Worm (Caenorhabditis elegans) whole organism, L2 larva: ENCODE data around the gene K11C4.1.

Experiments used
- C34F6.9 ChIP-seq: fragments of 150-350 bp; optimal IDR thresholded peaks from 2 replicates; lab custom pipeline; 2014; ENCODE audit warnings: missing biosample characterization, missing genetic modification characterization
- F13H6.1 ChIP-seq: sonication (generic microtip); optimal IDR thresholded peaks from 2 replicates; lab custom pipeline; 2016; ENCODE audit warnings: missing genetic modification characterization, missing compliant biosample characterization
- Y55F3AM.14 ChIP-seq: fragments of 200-800 bp; sonication (Bioruptor generic); optimal IDR thresholded peaks from 2 replicates; lab custom pipeline; 2018; ENCODE audit warnings: mild to moderate bottlenecking, missing genetic modification characterization, missing compliant biosample characterization
- ZK546.5 ChIP-seq: sonication (generic microtip); optimal IDR thresholded peaks from 2 replicates; lab custom pipeline; 2017; ENCODE audit warnings: missing biosample characterization, missing genetic modification characterization
- blmp-1 ChIP-seq: sonication (generic microtip); optimal IDR thresholded peaks from 2 replicates; lab custom pipeline; 2017; ENCODE audit warnings: missing genetic modification characterization, mild to moderate bottlenecking, missing compliant biosample characterization, antibody characterized with exemption, moderate library complexity; ENCODE audit not compliant: insufficient read depth
- ceh-16 ChIP-seq: fragments of 150-350 bp; optimal IDR thresholded peaks from 2 replicates; lab custom pipeline; 2014; ENCODE audit warnings: missing biosample characterization, missing genetic modification characterization
- ceh-82 ChIP-seq: fragments of 150-350 bp; optimal IDR thresholded peaks from 2 replicates; lab custom pipeline; 2014; ENCODE audit warnings: missing biosample characterization, missing genetic modification characterization
- crh-2 ChIP-seq: sonication (generic microtip); optimal IDR thresholded peaks from 2 replicates; lab custom pipeline; 2017; ENCODE audit warnings: missing biosample characterization, missing genetic modification characterization
- egl-27 ChIP-seq: sonication (generic microtip); optimal IDR thresholded peaks from 3 replicates; lab custom pipeline; 2017; ENCODE audit warnings: missing biosample characterization, missing genetic modification reagents, missing genetic modification characterization
- elt-3 ChIP-seq: sonication (generic microtip); optimal IDR thresholded peaks from 2 replicates; lab custom pipeline; 2017; ENCODE audit warnings: missing biosample characterization, missing genetic modification characterization
- fos-1 ChIP-seq: fragments of 150-350 bp; optimal IDR thresholded peaks from 2 replicates; lab custom pipeline; 2014; ENCODE audit warnings: missing biosample characterization, missing genetic modification characterization
- gmeb-1 ChIP-seq: fragments of 150-350 bp; optimal IDR thresholded peaks from 2 replicates; lab custom pipeline; 2014; ENCODE audit warnings: missing biosample characterization, missing genetic modification characterization
- lin-39 ChIP-seq: fragments of 150-350 bp; optimal IDR thresholded peaks from 2 replicates; lab custom pipeline; 2014; ENCODE audit warnings: missing biosample characterization, missing genetic modification reagents, missing genetic modification characterization
- lsy-2 ChIP-seq, 2 experiments: fragments of 150-350 bp in 1 of 2; sonication (generic microtip) in 1 of 2; optimal IDR thresholded peaks; 2 replicates each; lab custom pipeline; 2014 to 2017; ENCODE audit warnings: missing biosample characterization in 2 of 2, missing genetic modification characterization in 2 of 2
- mbf-1 ChIP-seq: sonication (generic microtip); optimal IDR thresholded peaks from 2 replicates; lab custom pipeline; 2017; ENCODE audit warnings: missing biosample characterization, missing genetic modification characterization
- nhr-10 ChIP-seq: sonication (generic microtip); optimal IDR thresholded peaks from 2 replicates; lab custom pipeline; 2017; ENCODE audit warnings: missing biosample characterization, missing genetic modification characterization
- nhr-11 ChIP-seq: fragments of 150-350 bp; optimal IDR thresholded peaks from 2 replicates; lab custom pipeline; 2014; ENCODE audit warnings: missing biosample characterization, missing genetic modification characterization
- nhr-12 ChIP-seq: fragments of 150-350 bp; optimal IDR thresholded peaks from 2 replicates; lab custom pipeline; 2014; ENCODE audit warnings: missing biosample characterization, missing genetic modification characterization
- nhr-129 ChIP-seq: fragments of 150-350 bp; optimal IDR thresholded peaks from 2 replicates; lab custom pipeline; 2014; ENCODE audit warnings: missing biosample characterization, missing genetic modification characterization
- nhr-21 ChIP-seq: fragments of 150-350 bp; optimal IDR thresholded peaks from 2 replicates; lab custom pipeline; 2014; ENCODE audit warnings: missing biosample characterization, missing genetic modification characterization
- nhr-23 ChIP-seq: fragments of 150-350 bp; optimal IDR thresholded peaks from 2 replicates; lab custom pipeline; 2014; ENCODE audit warnings: missing biosample characterization, missing genetic modification reagents, missing genetic modification characterization
- nhr-237 ChIP-seq: fragments of 150-350 bp; optimal IDR thresholded peaks from 2 replicates; lab custom pipeline; 2014; ENCODE audit warnings: missing biosample characterization, missing genetic modification characterization
- nhr-25 ChIP-seq: fragments of 150-350 bp; sonication (generic microtip); optimal IDR thresholded peaks from 3 replicates; lab custom pipeline; 2014; ENCODE audit warnings: missing biosample characterization, missing genetic modification characterization
- nhr-77 ChIP-seq: fragments of 150-350 bp; optimal IDR thresholded peaks from 2 replicates; lab custom pipeline; 2014; ENCODE audit warnings: missing biosample characterization, missing genetic modification characterization
- peb-1 ChIP-seq: fragments of 150-350 bp; optimal IDR thresholded peaks from 2 replicates; lab custom pipeline; 2014; ENCODE audit warnings: missing biosample characterization, missing genetic modification characterization
- sem-4 ChIP-seq: fragments of 150-350 bp; optimal IDR thresholded peaks from 2 replicates; lab custom pipeline; 2014; ENCODE audit warnings: missing biosample characterization, missing genetic modification reagents, missing genetic modification characterization
- sma-9 ChIP-seq, 2 experiments: fragments of 150-350 bp in 1 of 2; sonication (generic microtip) in 1 of 2; optimal IDR thresholded peaks; 2 replicates each; lab custom pipeline; 2014 to 2016; ENCODE audit warnings: missing genetic modification characterization in 2 of 2, mild to moderate bottlenecking in 1 of 2, missing biosample characterization in 1 of 2, missing compliant biosample characterization in 1 of 2, missing genetic modification reagents in 1 of 2, moderate library complexity in 1 of 2
- unc-39 ChIP-seq: fragments of 150-350 bp; optimal IDR thresholded peaks from 2 replicates; lab custom pipeline; 2014; ENCODE audit warnings: missing biosample characterization, missing genetic modification characterization
- unc-55 ChIP-seq: fragments of 150-350 bp; sonication (generic microtip); optimal IDR thresholded peaks from 3 replicates; lab custom pipeline; 2014; ENCODE audit warnings: missing biosample characterization, missing genetic modification reagents, missing genetic modification characterization
- unc-62 ChIP-seq: fragments of 150-350 bp; optimal IDR thresholded peaks from 2 replicates; lab custom pipeline; 2014; ENCODE audit warnings: missing biosample characterization, missing genetic modification reagents, missing genetic modification characterization
- zag-1 ChIP-seq: fragments of 150-350 bp; optimal IDR thresholded peaks from 2 replicates; lab custom pipeline; 2014; ENCODE audit warnings: missing biosample characterization, missing genetic modification characterization
- ztf-1 ChIP-seq: fragments of 200-800 bp; sonication (Bioruptor generic); conservative IDR thresholded peaks from 2 replicates; pipeline ENCODE4 v1.3.6; 2022; ENCODE audit warnings: missing genetic modification characterization, missing compliant biosample characterization
- ztf-11 ChIP-seq: sonication (generic microtip); optimal IDR thresholded peaks from 2 replicates; lab custom pipeline; 2017; ENCODE audit warnings: missing biosample characterization, missing genetic modification characterization

Gene K11C4.1

DNA sequence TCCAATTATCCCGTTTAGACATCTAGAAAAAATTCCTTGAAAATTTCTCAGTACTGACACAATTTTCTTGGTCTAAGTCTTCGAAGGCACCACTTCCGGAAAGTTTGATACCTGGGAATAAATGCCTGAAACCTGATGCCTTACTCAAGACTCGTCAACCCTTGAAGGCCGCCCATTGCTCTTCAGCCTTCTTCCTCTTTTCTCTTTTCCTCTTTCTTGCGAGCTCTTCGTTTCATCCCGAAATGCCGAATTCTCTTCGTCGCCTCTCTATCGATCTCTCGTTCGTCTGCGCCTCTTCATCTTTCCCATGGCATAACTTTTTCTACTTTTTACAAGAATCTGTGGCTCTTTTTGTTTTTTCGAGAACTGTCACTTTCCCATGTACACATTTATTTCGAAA lies 3.1 kb upstream of the K11C4.1 start:
- TF ChIP-seq C34F6.9 (peak; percentile 39), F13H6.1 (tag; lab: Kevin White, UChicago) (peak; percentile 17), crh-2 (tag; lab: Kevin White, UChicago) (no peak), lsy-2 (tag; optimal IDR thresholded peaks at IDR 0.05; lab: Kevin White, UChicago) (peak in 1 of 2 experiments; percentile 7), unc-55 (GFP tag; lab: Kevin White, UChicago) (peak; percentile 44), nhr-23 (tag; lab: Kevin White, UChicago) (no peak), nhr-129 (peak; percentile 50)
- TF ChIP-seq, all 48 proteins: peak for 5

DNA sequence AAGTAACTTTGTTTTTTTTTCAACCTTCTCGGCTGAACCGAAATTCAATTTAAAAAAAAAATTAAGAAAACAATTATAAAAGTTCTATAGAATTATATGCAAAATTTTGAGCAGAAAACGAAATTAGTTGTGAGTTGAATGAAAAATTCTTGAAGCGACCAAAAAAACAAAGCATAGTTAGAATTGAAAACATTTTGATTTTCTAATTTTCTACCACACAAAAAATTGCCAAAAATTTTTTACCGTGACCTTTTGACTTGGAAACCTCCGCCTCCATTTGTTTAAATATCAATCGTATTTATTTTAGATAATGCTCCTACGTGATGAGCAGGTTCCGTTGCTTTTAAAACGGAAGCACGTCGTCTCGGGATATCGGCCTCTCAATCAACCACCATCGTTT lies 2.0 kb upstream of the K11C4.1 start, which contains the start of gene K11C4.2:
TSS of gene K11C4.2 (plus strand) at position 301 of the 400 bp plus-strand sequence.
- TF ChIP-seq zag-1 (tag; lab: Kevin White, UChicago), result no peak
- no peak for TF ChIP-seq mbf-1 (tag; lab: Kevin White, UChicago)
- TF ChIP-seq ztf-1 (GFP tag; lab: Robert Waterston, UW), result no peak
- no peak for TF ChIP-seq ZK546.5 (tag; lab: Kevin White, UChicago)
- no peak for TF ChIP-seq nhr-25 (tag; lab: Kevin White, UChicago)
- no peak for TF ChIP-seq fos-1 (tag; lab: Kevin White, UChicago)
- TF ChIP-seq C34F6.9, result no peak
- TF ChIP-seq nhr-21 (tag; lab: Kevin White, UChicago), result no peak
- TF ChIP-seq blmp-1, result no peak
- TF ChIP-seq unc-62 (GFP tag; lab: Kevin White, UChicago), result no peak
- no peak for TF ChIP-seq ceh-16
- no peak for TF ChIP-seq nhr-23 (tag; lab: Kevin White, UChicago)
- TF ChIP-seq crh-2 (tag; lab: Kevin White, UChicago), result no peak
- TF ChIP-seq nhr-237, result no peak
- no peak for TF ChIP-seq egl-27 (tag; lab: Kevin White, UChicago)
- TF ChIP-seq sem-4 (tag; lab: Kevin White, UChicago), result no peak
- TF ChIP-seq unc-39 (tag; lab: Kevin White, UChicago), result no peak
- TF ChIP-seq F13H6.1 (tag; lab: Kevin White, UChicago), result no peak
- TF ChIP-seq, all 48 proteins: peak for 0

DNA sequence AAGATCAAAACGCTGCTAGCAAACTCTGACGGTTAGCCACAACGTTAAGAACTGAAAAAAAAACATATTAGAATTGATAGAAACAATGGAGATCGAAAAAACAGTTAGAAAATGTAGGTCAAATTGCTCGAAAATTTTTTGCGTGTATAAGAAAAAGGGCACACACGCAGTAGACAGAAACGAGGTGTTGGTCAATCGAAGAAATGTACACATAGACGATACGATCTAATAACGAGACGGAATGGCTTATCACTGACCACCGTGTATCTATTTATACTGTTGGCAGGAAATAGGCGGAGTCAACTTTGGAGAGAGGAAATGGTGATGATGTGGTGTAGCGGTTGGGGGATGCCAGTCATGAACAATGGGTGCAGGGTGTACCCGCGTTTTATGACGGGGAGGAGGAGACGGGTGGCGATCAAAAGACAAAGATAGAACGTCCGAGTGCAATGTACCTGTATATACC lies 3.4 kb downstream of the K11C4.1 start, which contains the start of gene odc-1:
TSS of gene odc-1 (minus strand) at position 51 of the 466 bp plus-strand sequence.
- TF ChIP-seq nhr-10, result no peak
- peak; percentile 25 for TF ChIP-seq sma-9 (GFP tag; optimal IDR thresholded peaks at IDR 0.05; lab: Kevin White, UChicago)
- TF ChIP-seq sma-9 (tag; optimal IDR thresholded peaks at IDR 0.05; lab: Kevin White, UChicago), result no peak

DNA sequence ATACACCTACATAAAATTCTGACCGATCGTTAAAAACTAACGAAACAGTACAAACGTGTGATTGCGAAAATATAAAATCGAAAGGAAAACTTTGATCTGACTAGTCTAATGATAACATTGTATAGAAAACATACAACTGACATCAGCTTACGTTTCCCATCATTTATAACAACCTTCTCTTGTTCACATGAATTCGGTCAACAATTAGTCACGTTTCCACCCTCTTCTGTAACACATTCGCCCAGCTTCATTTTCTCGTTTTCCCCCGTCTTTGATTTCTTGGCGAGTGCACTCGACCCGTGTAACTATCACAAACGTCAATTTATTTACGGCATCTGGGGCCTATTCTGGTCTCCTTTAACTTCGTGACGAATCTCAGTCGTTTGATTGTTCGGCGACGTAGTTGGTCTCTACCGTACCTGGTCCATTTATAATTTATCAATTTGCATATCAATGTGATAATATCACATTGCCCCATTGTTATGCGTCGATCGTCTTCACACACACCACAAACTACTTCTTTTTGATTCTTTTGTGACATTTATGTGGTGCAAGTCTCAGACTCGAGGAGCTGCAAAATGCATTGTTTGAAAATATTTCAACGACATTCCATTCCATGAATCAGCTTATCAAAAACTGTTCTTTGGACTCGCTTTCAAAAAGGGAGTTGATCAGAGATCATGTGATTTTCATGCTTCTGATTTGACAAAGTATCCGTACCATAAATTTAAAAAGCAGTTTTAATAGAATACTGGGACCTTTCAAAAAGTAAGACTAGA lies 4.2 kb downstream of the K11C4.1 start:
- TF ChIP-seq mbf-1 (tag; lab: Kevin White, UChicago) (no peak), elt-3 (tag; lab: Kevin White, UChicago) (no peak), nhr-11 (tag; lab: Kevin White, UChicago) (no peak), lin-39 (tag; lab: Kevin White, UChicago) (no peak), egl-27 (tag; lab: Kevin White, UChicago) (no peak), peb-1 (tag; lab: Kevin White, UChicago) (no peak), ceh-82 (tag; lab: Kevin White, UChicago) (no peak), nhr-10 (no peak), ztf-11 (no peak), ZK546.5 (tag; lab: Kevin White, UChicago) (no peak), nhr-21 (tag; lab: Kevin White, UChicago) (no peak), unc-39 (tag; lab: Kevin White, UChicago) (no peak), nhr-237 (no peak), Y55F3AM.14 (no peak), crh-2 (tag; lab: Kevin White, UChicago) (peak; percentile 23), sma-9 (GFP tag; optimal IDR thresholded peaks at IDR 0.05; lab: Kevin White, UChicago) (peak; percentile 26), sma-9 (tag; optimal IDR thresholded peaks at IDR 0.05; lab: Kevin White, UChicago) (no peak)

DNA sequence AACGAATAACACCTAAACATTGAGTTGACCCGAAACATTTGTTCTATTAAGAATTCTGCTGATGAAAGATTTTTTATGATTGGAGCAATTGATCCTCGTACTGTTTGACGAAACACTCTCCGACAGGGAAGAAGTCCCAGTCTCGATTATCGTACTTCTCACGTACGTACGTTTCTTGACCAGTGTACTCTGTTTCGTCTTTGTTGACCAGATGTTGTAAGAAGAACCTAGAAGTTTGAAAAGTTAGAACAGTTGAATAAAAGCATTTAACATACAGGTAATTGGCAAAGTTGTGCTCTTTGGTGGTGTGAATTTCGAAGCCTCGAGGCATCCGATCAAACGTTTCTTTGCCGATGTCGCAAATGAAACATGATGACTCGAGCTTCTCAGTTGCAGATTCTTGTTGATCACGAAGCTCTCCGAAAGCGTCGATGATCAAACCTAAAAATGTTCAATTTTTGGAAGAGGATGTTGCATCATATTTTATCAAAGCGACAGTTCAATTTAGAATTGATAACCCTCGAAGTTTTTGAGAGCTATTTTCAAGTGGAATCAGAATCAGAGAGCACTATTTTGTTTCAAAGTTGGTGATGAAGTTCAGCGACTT lies 5.2 kb downstream of the K11C4.1 start:
- TF ChIP-seq ceh-16 (no peak), F13H6.1 (tag; lab: Kevin White, UChicago) (no peak), gmeb-1 (tag; lab: Kevin White, UChicago) (no peak), C34F6.9 (no peak), ZK546.5 (tag; lab: Kevin White, UChicago) (no peak), Y55F3AM.14 (no peak), nhr-77 (no peak), nhr-129 (no peak), nhr-12 (tag; lab: Kevin White, UChicago) (no peak)
